Worm (Caenorhabditis elegans) whole organism, mixed stage, embryonic: ENCODE results near the gene ins-13.
"Not testable (repeated sequence)": the region's sequence is repeated elsewhere in the genome, so short reads cannot be mapped to it uniquely, and the experiment has no call there.

Experiments used
- M03D4.4 ChIP-seq: sonication (generic microtip); optimal IDR thresholded peaks from 2 replicates; lab custom pipeline; 2017; ENCODE audit warnings: mild to moderate bottlenecking, missing genetic modification characterization, missing compliant biosample characterization
- bed-3 ChIP-seq: fragments of 200-800 bp; sonication (Bioruptor generic); optimal IDR thresholded peaks from 3 replicates; lab custom pipeline; 2018; ENCODE audit warnings: mild to moderate bottlenecking, missing genetic modification characterization, moderate library complexity, missing compliant biosample characterization
- ceh-39 ChIP-seq: fragments of 150-350 bp; optimal IDR thresholded peaks from 2 replicates; lab custom pipeline; 2014; ENCODE audit warnings: missing biosample characterization, missing genetic modification characterization
- ceh-43 ChIP-seq: fragments of 200-800 bp; sonication (Bioruptor generic); optimal IDR thresholded peaks from 2 replicates; lab custom pipeline; 2018; ENCODE audit warnings: mild to moderate bottlenecking, missing genetic modification characterization, moderate library complexity, missing compliant biosample characterization
- ceh-83 ChIP-seq: fragments of 200-800 bp; sonication (Bioruptor generic); optimal IDR thresholded peaks from 2 replicates; lab custom pipeline; 2018; ENCODE audit warnings: mild to moderate bottlenecking, missing genetic modification characterization, missing compliant biosample characterization
- ces-1 ChIP-seq: fragments of 150-350 bp; optimal IDR thresholded peaks from 2 replicates; lab custom pipeline; 2014; ENCODE audit warnings: missing biosample characterization, missing genetic modification reagents, missing genetic modification characterization
- cnd-1 ChIP-seq: fragments of 200-800 bp; sonication (Bioruptor generic); optimal IDR thresholded peaks from 2 replicates; lab custom pipeline; 2018; ENCODE audit warnings: mild to moderate bottlenecking, missing genetic modification characterization, missing compliant biosample characterization
- elt-1 ChIP-seq: sonication (generic microtip); optimal IDR thresholded peaks from 2 replicates; lab custom pipeline; 2017; ENCODE audit warnings: missing genetic modification characterization, mild to moderate bottlenecking, missing compliant biosample characterization, antibody characterized with exemption, moderate library complexity, borderline replicate concordance; ENCODE audit not compliant: insufficient read depth
- elt-3 ChIP-seq: fragments of 150-350 bp; optimal IDR thresholded peaks from 2 replicates; lab custom pipeline; 2014; ENCODE audit warnings: missing biosample characterization, missing genetic modification characterization
- ham-2 ChIP-seq: fragments of 200-800 bp; sonication (Bioruptor generic); optimal IDR thresholded peaks from 2 replicates; lab custom pipeline; 2018; ENCODE audit warnings: mild to moderate bottlenecking, missing genetic modification characterization, missing compliant biosample characterization
- hlh-1 ChIP-seq: fragments of 150-350 bp; optimal IDR thresholded peaks from 2 replicates; lab custom pipeline; 2014; ENCODE audit warnings: missing biosample characterization, missing genetic modification reagents, missing genetic modification characterization
- lin-13 ChIP-seq: fragments of 150-350 bp; optimal IDR thresholded peaks from 2 replicates; lab custom pipeline; 2014; ENCODE audit warnings: missing biosample characterization, missing genetic modification characterization
- lin-32 ChIP-seq: fragments of 200-800 bp; sonication (Bioruptor generic); optimal IDR thresholded peaks from 2 replicates; lab custom pipeline; 2018; ENCODE audit warnings: mild to moderate bottlenecking, missing genetic modification characterization, missing compliant biosample characterization
- mab-5 ChIP-seq: fragments of 150-350 bp; optimal IDR thresholded peaks from 2 replicates; lab custom pipeline; 2014; ENCODE audit warnings: missing biosample characterization, missing genetic modification characterization
- mep-1 ChIP-seq: fragments of 150-350 bp; optimal IDR thresholded peaks from 2 replicates; lab custom pipeline; 2017; ENCODE audit warnings: missing biosample characterization, missing genetic modification reagents, missing genetic modification characterization, inconsistent platforms
- mls-2 ChIP-seq: sonication (generic microtip); optimal IDR thresholded peaks from 2 replicates; lab custom pipeline; 2016; ENCODE audit warnings: mild to moderate bottlenecking, missing genetic modification characterization, moderate library complexity, missing compliant biosample characterization
- nhr-2 ChIP-seq: fragments of 150-350 bp; optimal IDR thresholded peaks from 2 replicates; lab custom pipeline; 2014; ENCODE audit warnings: missing biosample characterization, missing genetic modification characterization
- nhr-237 ChIP-seq: fragments of 150-350 bp; optimal IDR thresholded peaks from 2 replicates; lab custom pipeline; 2014; ENCODE audit warnings: missing biosample characterization, missing genetic modification characterization
- nhr-28 ChIP-seq: fragments of 150-350 bp; optimal IDR thresholded peaks from 2 replicates; lab custom pipeline; 2014; ENCODE audit warnings: missing biosample characterization, missing genetic modification characterization
- nhr-76 ChIP-seq: sonication (generic microtip); optimal IDR thresholded peaks from 2 replicates; lab custom pipeline; 2017; ENCODE audit warnings: missing biosample characterization, missing genetic modification characterization
- pha-4 ChIP-seq: fragments of 150-350 bp; optimal IDR thresholded peaks from 2 replicates; lab custom pipeline; 2018; ENCODE audit warnings: missing biosample characterization, missing genetic modification reagents, missing genetic modification characterization
- sem-2 ChIP-seq: fragments of 200-800 bp; sonication (Bioruptor generic); optimal IDR thresholded peaks from 2 replicates; lab custom pipeline; 2018; ENCODE audit warnings: mild to moderate bottlenecking, missing genetic modification characterization, missing compliant biosample characterization
- sptf-1 ChIP-seq: sonication (generic microtip); optimal IDR thresholded peaks from 2 replicates; lab custom pipeline; 2017; ENCODE audit warnings: mild to moderate bottlenecking, missing genetic modification characterization, moderate library complexity, missing compliant biosample characterization
- tbx-8 ChIP-seq: fragments of 200-800 bp; sonication (Bioruptor generic); optimal IDR thresholded peaks from 2 replicates; lab custom pipeline; 2018; ENCODE audit warnings: mild to moderate bottlenecking, missing genetic modification characterization, moderate library complexity, missing compliant biosample characterization
- unc-39 ChIP-seq: fragments of 150-350 bp; optimal IDR thresholded peaks from 2 replicates; lab custom pipeline; 2014; ENCODE audit warnings: missing biosample characterization, missing genetic modification characterization
- unc-62 ChIP-seq: fragments of 150-350 bp; optimal IDR thresholded peaks from 2 replicates; lab custom pipeline; 2014; ENCODE audit warnings: missing biosample characterization, missing genetic modification reagents, missing genetic modification characterization
- ztf-11 ChIP-seq: fragments of 150-350 bp; optimal IDR thresholded peaks from 2 replicates; lab custom pipeline; 2014; ENCODE audit warnings: missing biosample characterization, missing genetic modification characterization

The ins-13 gene

ce11 chrII:5537524-5537923 is 7.1 kb downstream of the ins-13 start, which contains the start of gene C17C3.11:
C17C3.11 (plus strand) TSS chrII:5537824.
- TF ChIP-seq sptf-1 (tag; lab: Kevin White, UChicago) (no peak), lin-32 (GFP tag; lab: Kevin White, UChicago) (no peak), unc-62 (GFP tag; lab: Kevin White, UChicago) (no peak), nhr-2 (tag; lab: Kevin White, UChicago) (no peak), ham-2 (GFP tag; lab: Kevin White, UChicago) (no peak), unc-39 (no peak)
- TF ChIP-seq, all 35 proteins: peak for 0

DNA sequence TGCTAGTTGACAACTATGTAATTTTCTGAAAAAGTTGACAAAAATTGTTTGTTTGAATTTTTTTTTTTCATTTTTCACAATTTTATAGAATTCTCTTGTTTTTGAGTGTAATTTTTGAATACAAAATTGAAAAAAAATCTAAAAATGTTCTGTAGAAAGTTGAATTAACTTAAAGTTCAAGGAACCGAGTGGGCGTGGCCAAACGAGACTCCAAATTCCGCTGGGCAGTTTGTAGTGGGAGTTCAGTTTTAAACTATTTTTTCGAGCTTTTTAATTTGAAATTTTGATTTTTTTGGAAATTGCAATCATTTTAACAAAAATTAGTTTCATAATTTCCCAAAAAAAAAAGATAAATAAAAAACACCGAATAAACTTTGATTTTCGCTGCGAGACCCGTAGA is 7.6 kb downstream of the ins-13 start:
- no peak for TF ChIP-seq hlh-1
- no peak for TF ChIP-seq nhr-2 (tag; lab: Kevin White, UChicago)

ce11 chrII:5534939-5535338 is 9.7 kb downstream of the ins-13 start, which contains the start of gene hlh-25:
hlh-25 (plus strand) TSS chrII:5535239.
- not testable (repeated sequence) for TF ChIP-seq ces-1; mep-1 (tag; lab: Kevin White, UChicago); mls-2 (tag; lab: Kevin White, UChicago)

DNA sequence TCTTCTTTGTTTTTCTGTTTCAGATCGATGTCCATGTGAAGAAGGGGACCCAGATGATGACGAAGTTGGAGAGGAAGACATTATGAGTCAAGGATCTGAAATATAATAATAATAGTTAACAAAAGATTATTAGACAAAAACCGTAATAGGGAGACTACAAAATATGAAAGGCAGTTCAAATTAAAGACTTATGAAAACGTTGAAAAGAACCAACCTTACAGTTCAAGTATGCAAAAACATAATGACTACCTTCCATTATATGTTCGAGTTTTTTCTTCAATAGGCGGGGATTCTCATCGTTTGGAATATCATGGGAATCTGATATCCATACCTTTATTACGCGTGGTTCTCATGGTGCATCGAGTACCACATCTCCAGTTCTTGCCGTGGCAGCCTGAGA is 11.0 kb downstream of the ins-13 start, which contains the start of gene hlh-26:
hlh-26 (minus strand) TSS at position 101 of the 400 bp plus-strand sequence.
- TF ChIP-seq nhr-2 (tag; lab: Kevin White, UChicago) (no peak), pha-4 (no peak), unc-39 (no peak), cnd-1 (tag; lab: Kevin White, UChicago) (no peak), bed-3 (GFP tag; lab: Kevin White, UChicago) (no peak), nhr-28 (tag; lab: Kevin White, UChicago) (no peak)

ce11 chrII:5531855-5532328 is 12.8 kb downstream of the ins-13 start, which contains the start of gene C17C3.9:
C17C3.9 (minus strand) TSS chrII:5532278.
- TF ChIP-seq ces-1 (no peak), elt-1 (tag; lab: Kevin White, UChicago) (no peak)

DNA sequence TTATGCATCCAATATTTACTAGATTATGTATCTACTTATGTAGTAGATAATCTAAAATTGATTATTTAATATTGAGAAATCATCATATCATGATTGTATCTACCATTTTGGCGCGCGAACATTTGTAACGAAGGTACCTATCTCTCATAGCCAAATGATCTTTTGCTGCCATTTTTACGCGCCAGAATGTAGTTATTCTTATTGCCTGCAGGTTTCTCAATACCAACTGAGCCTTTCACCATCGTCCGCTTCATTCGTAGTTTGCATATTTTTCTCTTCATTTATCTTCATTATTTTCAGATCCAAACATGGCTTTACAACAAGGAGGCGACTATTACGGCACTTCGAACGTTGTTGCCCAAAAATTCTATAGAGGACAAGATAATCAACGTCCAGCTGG is 16.8 kb downstream of the ins-13 start, which contains the start of gene ZK177.1:
ZK177.1 (plus strand) TSS at position 301 of the 400 bp plus-strand sequence.
- TF ChIP-seq ces-1 (no peak), ztf-11 (tag; lab: Kevin White, UChicago) (no peak), ham-2 (GFP tag; lab: Kevin White, UChicago) (no peak), ceh-83 (GFP tag; lab: Kevin White, UChicago) (no peak), tbx-8 (GFP tag; lab: Kevin White, UChicago) (no peak), nhr-237 (tag; lab: Kevin White, UChicago) (no peak), nhr-76 (tag; lab: Kevin White, UChicago) (no peak), nhr-28 (tag; lab: Kevin White, UChicago) (no peak), nhr-2 (tag; lab: Kevin White, UChicago) (no peak), elt-3 (no peak), lin-32 (GFP tag; lab: Kevin White, UChicago) (no peak), bed-3 (GFP tag; lab: Kevin White, UChicago) (no peak), sptf-1 (tag; lab: Kevin White, UChicago) (no peak)

DNA sequence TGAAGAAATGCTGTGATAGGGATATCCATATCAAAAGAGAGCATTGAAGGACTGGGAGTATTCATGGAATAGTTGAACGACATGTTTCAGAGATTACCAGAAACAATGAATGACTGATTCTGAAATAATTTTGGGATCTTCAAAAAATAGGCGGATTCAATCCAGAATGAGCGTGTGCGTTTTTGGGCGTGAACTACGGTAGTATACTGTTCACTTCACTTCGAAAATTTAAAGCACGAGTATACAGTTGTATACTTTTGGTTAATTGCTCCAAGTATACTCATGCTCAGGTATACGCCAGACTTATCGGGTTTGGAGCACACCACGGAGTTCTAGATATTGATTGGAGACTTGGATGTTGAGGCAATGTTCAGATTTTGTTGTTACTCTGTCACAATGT is 19.4 kb downstream of the ins-13 start, which contains the start of gene tbx-35:
tbx-35 (minus strand) TSS at position 101 of the 400 bp plus-strand sequence.
- no peak for TF ChIP-seq ceh-39 (tag; lab: Kevin White, UChicago)
- no peak for TF ChIP-seq M03D4.4 (tag; lab: Kevin White, UChicago)
- TF ChIP-seq sem-2: no peak
- no peak for TF ChIP-seq mab-5 (tag; lab: Kevin White, UChicago)
- TF ChIP-seq sptf-1 (tag; lab: Kevin White, UChicago): no peak
- TF ChIP-seq ceh-43 (GFP tag; lab: Kevin White, UChicago): no peak
- TF ChIP-seq lin-13: no peak
